Fruit fly (Drosophila melanogaster): Measurements from ENCODE around the gene ara.

Gene ara

DNA sequence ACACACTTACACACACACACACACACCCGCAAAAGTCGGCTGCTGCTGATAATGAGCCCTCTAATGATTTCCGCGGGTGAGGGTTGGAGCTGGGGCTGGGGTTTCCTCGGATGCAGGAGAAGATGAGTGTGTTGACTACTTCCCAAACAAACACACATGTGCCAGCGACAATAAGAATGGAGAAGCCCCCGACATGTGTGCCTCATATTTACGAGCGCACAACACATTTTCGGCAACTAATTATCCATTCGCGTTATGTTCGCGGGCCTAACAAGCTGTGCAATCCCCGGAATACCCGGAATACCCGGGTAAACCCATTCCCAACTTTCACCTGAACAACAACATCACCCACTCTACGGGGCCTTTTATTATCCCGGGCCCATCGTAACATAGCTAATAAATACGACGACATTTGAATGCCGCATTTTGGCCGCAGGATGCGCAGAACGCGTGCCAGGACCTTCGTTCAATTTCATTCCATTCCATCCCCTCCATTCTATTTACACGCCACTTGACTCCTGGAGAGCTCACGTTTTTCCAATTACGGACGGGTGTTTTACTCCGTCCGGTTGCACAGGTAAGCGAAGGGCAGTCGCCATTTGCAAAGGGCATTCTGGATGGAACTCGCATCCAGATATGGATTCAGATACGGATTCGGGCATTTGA, 14.3 kb upstream of the ara start:
- TF ChIP-seq Sin3A (optimal IDR thresholded peaks at IDR 0.05) = no peak
- TF ChIP-seq insv (optimal IDR thresholded peaks at IDR 0.05) = no peak
- TF ChIP-seq Myc (optimal IDR thresholded peaks at IDR 0.05) = no peak
- no peak for TF ChIP-seq h (optimal IDR thresholded peaks at IDR 0.05)

DNA sequence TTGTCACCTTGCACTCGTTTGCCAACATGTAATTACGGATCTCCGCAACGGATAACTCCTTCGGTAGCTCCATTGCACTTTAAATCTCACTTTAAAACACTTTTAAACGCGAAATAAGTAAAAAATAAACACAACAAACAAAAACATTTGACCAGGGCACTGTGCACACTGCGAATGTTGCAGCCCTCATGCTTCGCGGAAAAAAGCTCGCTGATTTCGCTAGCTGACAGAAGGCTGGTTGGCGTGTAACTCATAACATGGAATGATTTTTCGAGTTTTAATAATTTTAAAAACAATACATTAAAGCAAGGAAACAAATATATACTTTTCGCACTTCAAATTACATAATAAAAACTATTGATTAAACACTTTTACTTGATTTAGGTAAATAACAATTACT, 8.1 kb upstream of the ara start, which contains the start of gene sowah:
TSS of gene sowah (minus strand) at position 177 of the 400 bp plus-strand sequence.
- TF ChIP-seq Myc (optimal IDR thresholded peaks at IDR 0.05) = no peak
- no peak for TF ChIP-seq Sin3A (optimal IDR thresholded peaks at IDR 0.05)
- no peak for TF ChIP-seq h (optimal IDR thresholded peaks at IDR 0.05)
- TF ChIP-seq psq (optimal IDR thresholded peaks at IDR 0.05) = no peak
- no peak for TF ChIP-seq insv (optimal IDR thresholded peaks at IDR 0.05)
- no peak for TF ChIP-seq ttk (optimal IDR thresholded peaks at IDR 0.05)

DNA sequence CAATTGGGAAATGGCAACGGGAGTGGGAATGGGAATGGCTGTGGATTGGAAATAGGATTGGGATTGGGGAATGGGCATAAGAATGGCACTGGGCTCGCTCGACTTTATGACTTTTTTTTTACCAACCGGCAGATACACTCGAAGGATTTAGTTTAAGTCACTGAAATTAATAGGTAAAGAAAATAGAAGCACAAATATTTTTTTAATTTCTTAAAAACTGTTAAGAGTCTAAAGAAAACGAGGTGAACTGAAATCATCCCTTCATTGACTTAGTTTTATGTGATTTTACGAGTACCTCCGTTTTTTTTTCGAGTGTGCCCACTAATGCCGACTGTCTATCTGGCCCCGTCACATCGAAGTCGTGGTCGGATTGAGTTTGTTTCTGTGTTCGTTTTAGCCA, 5.6 kb upstream of the ara start:
- TF ChIP-seq h (optimal IDR thresholded peaks at IDR 0.05) (no peak), ttk (optimal IDR thresholded peaks at IDR 0.05) (no peak), psq (optimal IDR thresholded peaks at IDR 0.05) (no peak), Myc (optimal IDR thresholded peaks at IDR 0.05) (no peak), insv (optimal IDR thresholded peaks at IDR 0.05) (no peak), Sin3A (optimal IDR thresholded peaks at IDR 0.05) (no peak)

DNA sequence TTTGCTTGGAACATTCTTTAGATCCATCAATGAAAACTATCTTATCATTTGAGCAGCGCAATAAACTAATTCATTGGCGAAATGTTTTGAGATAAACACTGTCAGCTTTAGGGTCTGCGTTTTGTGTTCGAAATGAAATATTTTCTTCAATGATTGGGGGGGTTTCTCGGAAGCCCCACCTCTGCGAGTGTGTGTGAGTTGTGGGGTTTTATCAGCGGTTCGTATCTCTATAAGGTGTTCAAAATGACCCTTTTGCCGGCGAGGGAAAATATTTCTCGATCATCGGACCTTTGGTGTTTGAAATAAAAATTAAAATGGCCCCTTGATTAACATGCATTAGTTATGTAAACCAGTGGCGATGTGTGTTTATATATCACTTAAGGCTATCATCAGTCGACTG, 4.5 kb downstream of the ara start:
- TF ChIP-seq Myc (optimal IDR thresholded peaks at IDR 0.05) (no peak), Sin3A (optimal IDR thresholded peaks at IDR 0.05) (no peak), insv (optimal IDR thresholded peaks at IDR 0.05) (no peak), psq (optimal IDR thresholded peaks at IDR 0.05) (no peak), ttk (optimal IDR thresholded peaks at IDR 0.05) (no peak), h (optimal IDR thresholded peaks at IDR 0.05) (no peak)

DNA sequence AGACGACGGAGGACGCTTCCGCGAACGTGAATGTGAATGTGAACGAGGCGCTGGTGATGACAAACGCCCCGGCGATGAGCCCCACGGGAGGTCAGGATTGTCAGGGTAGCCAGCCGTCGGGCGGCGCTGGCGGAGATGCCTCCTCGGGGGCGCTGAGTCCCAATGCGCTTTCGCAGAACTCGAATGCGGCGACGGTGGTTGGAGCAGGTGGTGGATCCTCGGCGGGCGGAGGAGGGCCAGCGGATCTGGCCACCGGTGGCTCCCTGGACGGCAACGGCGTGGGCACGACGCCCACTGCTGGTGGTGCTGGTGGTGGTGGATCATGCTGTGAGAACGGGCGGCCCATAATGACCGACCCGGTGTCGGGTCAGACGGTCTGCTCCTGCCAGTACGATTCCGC, 5.3 kb downstream of the ara start:
- TF ChIP-seq h (optimal IDR thresholded peaks at IDR 0.05) (no peak), psq (optimal IDR thresholded peaks at IDR 0.05) (no peak), ttk (optimal IDR thresholded peaks at IDR 0.05) (no peak), insv (optimal IDR thresholded peaks at IDR 0.05) (no peak), Myc (optimal IDR thresholded peaks at IDR 0.05) (no peak), Sin3A (optimal IDR thresholded peaks at IDR 0.05) (no peak)

DNA sequence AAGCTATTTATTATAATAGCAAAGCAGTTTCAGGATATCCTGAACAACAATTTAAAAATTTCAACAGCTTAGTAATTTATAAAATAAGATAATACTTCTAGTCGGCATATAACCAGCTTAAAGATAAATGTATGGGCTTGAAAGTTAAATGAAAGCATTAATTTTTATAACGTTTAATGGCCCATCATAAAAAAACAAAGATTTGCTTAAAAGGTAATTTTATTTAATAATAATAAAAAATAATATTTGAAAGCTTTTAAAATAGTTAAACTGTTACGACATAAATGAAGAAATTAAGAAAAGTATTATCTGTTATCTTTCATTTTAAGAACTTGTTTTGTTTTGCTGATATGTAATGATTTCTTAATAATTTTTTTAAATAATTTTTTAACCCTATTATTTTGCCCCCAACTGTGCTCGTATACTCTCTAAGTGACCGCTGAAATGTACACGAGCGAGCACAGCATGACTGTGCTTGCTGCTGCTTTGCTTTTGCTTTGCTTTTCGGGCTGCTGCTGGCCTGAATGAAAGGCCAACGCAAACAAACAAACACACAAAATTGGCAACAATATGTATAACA, 6.8 kb downstream of the ara start:
- TF ChIP-seq insv (optimal IDR thresholded peaks at IDR 0.05) = no peak
- no peak for TF ChIP-seq h (optimal IDR thresholded peaks at IDR 0.05)
- no peak for TF ChIP-seq Sin3A (optimal IDR thresholded peaks at IDR 0.05)
- TF ChIP-seq ttk (optimal IDR thresholded peaks at IDR 0.05) = no peak
- no peak for TF ChIP-seq Myc (optimal IDR thresholded peaks at IDR 0.05)
- TF ChIP-seq psq (optimal IDR thresholded peaks at IDR 0.05) = no peak

DNA sequence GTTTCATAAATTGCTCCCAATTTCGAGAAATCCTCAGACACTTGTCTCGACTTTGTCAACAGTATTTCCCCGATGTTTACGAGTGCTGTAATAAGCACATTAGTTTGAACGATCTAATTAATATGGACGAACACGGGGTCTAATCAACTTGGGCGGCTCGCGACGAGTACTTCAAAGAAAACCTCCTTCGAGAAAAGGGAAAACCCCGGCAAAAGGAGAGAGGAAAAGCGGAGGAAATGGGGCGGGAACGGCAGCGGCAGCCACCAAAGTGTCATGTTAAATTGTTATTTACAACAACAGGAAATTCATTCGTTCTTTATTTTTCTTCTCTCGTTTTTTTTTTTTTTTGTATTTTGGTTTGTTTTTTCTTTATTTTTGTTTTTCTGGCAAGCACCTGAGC, 7.8 kb downstream of the ara start:
- no peak for TF ChIP-seq Sin3A (optimal IDR thresholded peaks at IDR 0.05)
- TF ChIP-seq psq (optimal IDR thresholded peaks at IDR 0.05) = no peak
- TF ChIP-seq h (optimal IDR thresholded peaks at IDR 0.05) = no peak
- TF ChIP-seq Myc (optimal IDR thresholded peaks at IDR 0.05) = no peak
- no peak for TF ChIP-seq insv (optimal IDR thresholded peaks at IDR 0.05)
- no peak for TF ChIP-seq ttk (optimal IDR thresholded peaks at IDR 0.05)

DNA sequence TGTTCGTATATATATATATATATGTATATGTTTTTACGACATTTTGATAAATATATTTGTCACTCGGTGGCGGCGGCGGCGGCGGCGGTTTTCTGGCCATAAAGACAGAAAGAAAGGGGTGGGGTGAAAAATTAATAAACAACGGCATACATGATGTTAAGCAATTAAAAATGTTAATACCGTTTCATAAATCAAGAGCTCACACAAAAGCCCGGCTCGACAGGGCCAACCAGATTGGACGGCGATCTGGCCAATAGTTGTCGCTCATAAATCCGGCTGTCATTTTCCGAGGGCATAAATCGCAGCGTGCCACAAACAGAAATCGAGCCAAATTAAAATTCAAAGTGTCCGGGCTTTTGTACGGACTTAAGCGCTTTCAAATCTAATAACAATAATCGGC, 8.4 kb downstream of the ara start:
- TF ChIP-seq Myc (optimal IDR thresholded peaks at IDR 0.05) = no peak

DNA sequence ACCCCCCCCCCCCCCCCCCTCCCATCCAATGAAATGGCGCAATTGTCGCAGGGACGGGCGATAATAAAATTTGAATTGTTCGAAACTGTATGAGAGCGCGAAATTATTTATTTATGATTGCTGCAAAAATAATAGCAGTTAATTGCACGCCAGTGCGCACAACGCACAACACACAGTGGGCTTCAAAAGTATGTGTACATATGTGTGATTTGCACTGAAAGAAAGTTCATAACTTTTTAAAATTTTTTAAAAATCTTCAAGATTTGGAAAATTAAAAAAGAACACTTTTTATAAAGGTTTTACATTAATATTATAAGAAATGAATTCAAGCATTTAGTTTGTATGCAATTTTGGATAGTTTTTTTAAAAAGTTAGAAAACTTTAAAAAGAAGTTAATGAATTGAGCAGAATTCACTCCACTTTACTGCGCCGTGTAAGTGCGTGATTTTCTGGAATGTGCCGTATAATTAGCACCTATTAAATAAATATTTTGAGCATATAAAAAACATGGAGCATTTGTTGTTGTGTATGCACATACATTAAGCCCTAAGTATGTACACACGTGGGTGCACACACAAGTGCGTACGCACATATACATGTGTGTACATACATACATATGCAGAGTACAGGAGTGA, 9.6 kb downstream of the ara start:
- no peak for TF ChIP-seq psq (optimal IDR thresholded peaks at IDR 0.05)
- no peak for TF ChIP-seq Sin3A (optimal IDR thresholded peaks at IDR 0.05)
- no peak for TF ChIP-seq ttk (optimal IDR thresholded peaks at IDR 0.05)
- no peak for TF ChIP-seq insv (optimal IDR thresholded peaks at IDR 0.05)
- no peak for TF ChIP-seq Myc (optimal IDR thresholded peaks at IDR 0.05)
- TF ChIP-seq h (optimal IDR thresholded peaks at IDR 0.05) = no peak

DNA sequence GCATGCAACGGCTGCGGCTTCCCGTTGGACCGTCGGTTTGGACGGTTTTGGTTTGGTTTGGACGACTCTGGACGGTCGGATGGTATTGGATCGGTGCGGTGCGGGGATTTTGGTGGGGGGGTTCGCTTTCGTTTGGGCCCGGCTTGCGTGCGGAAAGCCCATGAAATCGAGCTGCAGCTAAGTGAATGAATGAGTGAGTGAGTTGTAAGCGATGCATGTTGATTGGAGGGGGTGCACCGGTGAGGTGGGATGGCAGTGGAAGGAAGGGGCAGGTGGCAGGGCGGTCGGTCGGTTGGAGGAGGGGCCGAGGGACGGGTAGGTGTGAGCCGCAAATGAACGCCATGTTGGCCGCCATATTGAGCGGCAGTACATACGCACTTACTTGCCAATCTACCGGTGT, 10.2 kb downstream of the ara start:
- TF ChIP-seq psq (optimal IDR thresholded peaks at IDR 0.05) (no peak), ttk (optimal IDR thresholded peaks at IDR 0.05) (no peak), Sin3A (optimal IDR thresholded peaks at IDR 0.05) (no peak), insv (optimal IDR thresholded peaks at IDR 0.05) (no peak), Myc (optimal IDR thresholded peaks at IDR 0.05) (no peak), h (optimal IDR thresholded peaks at IDR 0.05) (no peak)

DNA sequence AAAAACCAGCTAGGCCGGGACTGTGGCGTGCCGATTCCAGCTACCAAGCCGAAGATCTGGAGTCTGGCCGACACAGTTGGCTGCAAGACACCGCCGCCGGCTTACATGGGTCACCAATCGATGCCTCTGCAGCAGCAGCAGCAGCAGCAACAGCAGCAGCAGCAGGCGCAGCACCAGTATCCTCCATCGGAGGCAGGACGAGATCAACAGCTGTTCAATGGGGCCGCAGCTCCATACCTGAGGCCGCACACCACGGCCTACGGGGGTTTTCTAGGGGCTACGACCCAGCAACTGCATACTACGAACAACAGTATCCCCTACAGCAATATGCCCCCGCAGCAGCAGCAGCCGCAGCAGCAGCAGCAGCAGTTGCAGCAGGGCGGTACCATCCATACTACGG, 14.4 kb downstream of the ara start:
- no peak for TF ChIP-seq ttk (optimal IDR thresholded peaks at IDR 0.05)
- TF ChIP-seq insv (optimal IDR thresholded peaks at IDR 0.05) = no peak
- TF ChIP-seq Myc (optimal IDR thresholded peaks at IDR 0.05) = no peak
- no peak for TF ChIP-seq h (optimal IDR thresholded peaks at IDR 0.05)
- TF ChIP-seq psq (optimal IDR thresholded peaks at IDR 0.05) = no peak
- TF ChIP-seq Sin3A (optimal IDR thresholded peaks at IDR 0.05) = no peak

DNA sequence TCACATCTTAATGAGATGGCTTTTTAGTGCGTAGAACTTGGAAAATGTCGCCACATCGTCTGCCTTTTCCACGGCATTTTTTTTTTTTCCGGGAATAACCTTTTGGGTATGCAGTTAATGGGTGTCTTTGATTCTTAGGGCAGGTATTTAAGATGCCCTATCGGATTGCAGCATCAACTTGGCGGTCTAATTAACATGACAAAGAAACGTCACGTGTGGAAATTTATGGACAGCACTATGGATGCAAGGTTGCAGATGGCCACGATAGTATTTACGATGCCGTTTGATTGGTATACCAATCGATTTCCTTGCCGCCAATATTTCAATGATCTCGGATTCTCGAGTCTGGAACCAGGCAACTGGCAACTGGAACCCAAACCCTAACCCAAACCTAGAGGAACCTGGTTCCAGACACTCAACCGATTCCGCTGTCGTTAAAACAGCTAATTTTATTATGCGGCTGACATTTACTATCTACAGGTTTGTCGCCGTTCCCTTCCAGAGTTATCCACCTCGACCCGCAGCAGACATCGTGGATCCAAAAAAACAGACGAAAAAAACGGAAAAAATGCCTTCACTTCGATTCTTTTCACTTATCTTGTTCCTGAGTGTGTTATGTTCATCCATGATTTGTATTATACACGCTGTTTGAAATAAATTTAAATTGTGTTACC, 20.9 kb downstream of the ara start:
- TF ChIP-seq ttk (optimal IDR thresholded peaks at IDR 0.05) = no peak
- no peak for TF ChIP-seq h (optimal IDR thresholded peaks at IDR 0.05)
